Fruit fly (Drosophila melanogaster): Measurements from ENCODE around the gene CHOp24.

- TF ChIP-seq Vsx2 (GFP tag; optimal IDR thresholded peaks at IDR 0.05; ENCODE audit: partially characterized antibody) (no peak), lola (GFP tag; optimal IDR thresholded peaks at IDR 0.05) (no peak), OdsH (GFP tag; optimal IDR thresholded peaks at IDR 0.05) (no peak)
Measured at dm6 chrX:4557772-4558171, 17.1 kb downstream of the CHOp24 start, which contains the start of gene CG3546.
